Fruit fly (Drosophila melanogaster) whole organism, embryonic: ENCODE measurements around the gene Grip75.

Experiments
- Bteb2 ChIP-seq: fragments of 200-800 bp; sonication (Bioruptor generic); optimal IDR thresholded peaks from 2 replicates; lab custom pipeline; 2016; ENCODE audit warnings: missing biosample characterization, missing genetic modification characterization
- CG1024 ChIP-seq: fragments of 200-800 bp; sonication (Bioruptor generic); IDR thresholded peaks from 2 replicates; pipeline ENCODE4 v1.3.6; 2022; ENCODE audit warnings: missing biosample characterization, missing genetic modification characterization
- CG10959 ChIP-seq: fragments of 200-800 bp; sonication (Bioruptor generic); IDR thresholded peaks from 2 replicates; pipeline ENCODE4 v1.3.6; 2022; ENCODE audit warnings: missing biosample characterization, missing genetic modification characterization
- CG11695 ChIP-seq: fragments of 200-800 bp; sonication (Bioruptor generic); IDR thresholded peaks from 3 replicates; pipeline ENCODE4 v1.3.6; 2022; ENCODE audit warnings: missing biosample characterization, missing genetic modification characterization
- CG12769 ChIP-seq: fragments of 200-800 bp; sonication (Bioruptor generic); optimal IDR thresholded peaks from 2 replicates; lab custom pipeline; 2019; ENCODE audit warnings: missing biosample characterization, mild to moderate bottlenecking, missing genetic modification characterization, moderate library complexity
- CG17359 ChIP-seq: fragments of 200-800 bp; sonication (Bioruptor generic); optimal IDR thresholded peaks from 3 replicates; lab custom pipeline; 2018; ENCODE audit warnings: missing biosample characterization, mild to moderate bottlenecking, missing genetic modification characterization, moderate library complexity
- CG17802 ChIP-seq: fragments of 200-800 bp; sonication (Bioruptor generic); optimal IDR thresholded peaks from 2 replicates; lab custom pipeline; 2018; ENCODE audit warnings: missing biosample characterization, mild to moderate bottlenecking, missing genetic modification characterization, moderate library complexity
- CG18476 ChIP-seq: fragments of 200-800 bp; sonication (Bioruptor generic); optimal IDR thresholded peaks from 2 replicates; lab custom pipeline; 2016; ENCODE audit warnings: missing biosample characterization, mild to moderate bottlenecking, missing genetic modification characterization
- CG31388 ChIP-seq: fragments of 200-800 bp; sonication (Bioruptor generic); optimal IDR thresholded peaks from 2 replicates; lab custom pipeline; 2016; ENCODE audit warnings: missing biosample characterization, missing genetic modification characterization
- CG31441 ChIP-seq: fragments of 200-800 bp; sonication (Bioruptor generic); IDR thresholded peaks from 2 replicates; pipeline ENCODE4 v1.3.6; 2022; ENCODE audit warnings: missing biosample characterization, missing genetic modification characterization
- CG33213 ChIP-seq: fragments of 200-800 bp; sonication (Bioruptor generic); optimal IDR thresholded peaks from 3 replicates; lab custom pipeline; 2016; ENCODE audit warnings: missing biosample characterization, missing genetic modification characterization
- CG4360 ChIP-seq: fragments of 200-800 bp; sonication (Bioruptor generic); IDR thresholded peaks from 2 replicates; pipeline ENCODE4 v1.3.6; 2022; ENCODE audit warnings: missing biosample characterization, missing genetic modification characterization
- CG6175 ChIP-seq: fragments of 200-800 bp; sonication (Bioruptor generic); IDR thresholded peaks from 3 replicates; pipeline ENCODE4 v1.3.6; 2022; ENCODE audit warnings: missing biosample characterization, missing genetic modification characterization
- CG8478 ChIP-seq: fragments of >200 bp; optimal IDR thresholded peaks from 2 replicates; lab custom pipeline; 2018
- CG8944 ChIP-seq: fragments of 200-800 bp; sonication (Bioruptor generic); optimal IDR thresholded peaks from 3 replicates; lab custom pipeline; 2016; ENCODE audit warnings: missing biosample characterization, missing genetic modification characterization
- CoRest ChIP-seq: fragments of 200-800 bp; sonication (Bioruptor generic); optimal IDR thresholded peaks from 3 replicates; lab custom pipeline; 2018; ENCODE audit warnings: missing biosample characterization, mild to moderate bottlenecking, missing genetic modification characterization, moderate library complexity
- Dip3 ChIP-seq: fragments of 200-800 bp; sonication (Bioruptor generic); optimal IDR thresholded peaks from 3 replicates; lab custom pipeline; 2016; ENCODE audit warnings: missing biosample characterization, missing genetic modification characterization
- Doc3 ChIP-seq: fragments of 200-800 bp; sonication (Bioruptor generic); IDR thresholded peaks from 3 replicates; pipeline ENCODE4 v1.3.6; 2022; ENCODE audit warnings: missing biosample characterization, missing genetic modification characterization; ENCODE audit not compliant: partially characterized antibody
- Eip74EF ChIP-seq, 2 experiments: fragments of 200-800 bp in 1 of 2; fragments of >200 bp in 1 of 2; sonication (Bioruptor generic) in 1 of 2; optimal IDR thresholded peaks; 2 replicates each; lab custom pipeline; 2017 to 2019; ENCODE audit warnings: missing biosample characterization in 2 of 2, missing genetic modification characterization in 2 of 2, mild to moderate bottlenecking in 1 of 2, moderate library complexity in 1 of 2
- Hr39 ChIP-seq: fragments of >200 bp; optimal IDR thresholded peaks from 2 replicates; lab custom pipeline; 2017
- Hr51 ChIP-seq, 2 experiments: fragments of 200-800 bp; sonication (Bioruptor generic); optimal IDR thresholded peaks; 2 replicates in 1 of 2; 3 replicates in 1 of 2; lab custom pipeline; 2016 to 2018; ENCODE audit warnings: missing biosample characterization in 2 of 2, missing genetic modification characterization in 2 of 2, mild to moderate bottlenecking in 1 of 2, moderate library complexity in 1 of 2
- Lpt ChIP-seq: fragments of >200 bp; optimal IDR thresholded peaks from 2 replicates; lab custom pipeline; 2018; ENCODE audit warnings: missing biosample characterization, missing genetic modification characterization
- Pdp1 ChIP-seq, 2 experiments: fragments of 200-800 bp; sonication (Bioruptor generic); optimal IDR thresholded peaks; 3 replicates each; lab custom pipeline; 2016; ENCODE audit warnings: missing biosample characterization in 2 of 2, missing genetic modification characterization in 2 of 2, mild to moderate bottlenecking in 1 of 2, moderate library complexity in 1 of 2
- Sox102F ChIP-seq: fragments of 200-800 bp; sonication (Bioruptor generic); optimal IDR thresholded peaks from 2 replicates; lab custom pipeline; 2018; ENCODE audit warnings: missing biosample characterization, mild to moderate bottlenecking, missing genetic modification characterization, moderate library complexity
- Trl ChIP-seq, 3 experiments: fragments of >200 bp in 2 of 3; fragments of 200-800 bp in 1 of 3; sonication (Bioruptor generic) in 1 of 3; optimal IDR thresholded peaks; 2 replicates in 1 of 3; 3 replicates in 2 of 3; lab custom pipeline; 2016 to 2017; ENCODE audit warnings: missing biosample characterization in 1 of 3, missing genetic modification characterization in 1 of 3
- Vsx1 ChIP-seq: fragments of 200-800 bp; sonication (Bioruptor generic); optimal IDR thresholded peaks from 2 replicates; lab custom pipeline; 2017; ENCODE audit warnings: missing biosample characterization, mild to moderate bottlenecking, missing genetic modification characterization, missing genetic modification reagents
- ap ChIP-seq: fragments of 200-800 bp; sonication (Bioruptor generic); IDR thresholded peaks from 2 replicates; pipeline ENCODE4 v1.3.6; 2022; ENCODE audit warnings: missing biosample characterization, missing genetic modification characterization
- ara ChIP-seq: fragments of 200-800 bp; sonication (Bioruptor generic); IDR thresholded peaks from 2 replicates; pipeline ENCODE4 v1.3.6; 2022; ENCODE audit warnings: missing biosample characterization, missing genetic modification characterization
- az2 ChIP-seq: fragments of 200-800 bp; sonication (Bioruptor generic); optimal IDR thresholded peaks from 3 replicates; lab custom pipeline; 2016; ENCODE audit warnings: missing biosample characterization, missing genetic modification characterization
- cg ChIP-seq: fragments of 200-800 bp; sonication (Bioruptor generic); optimal IDR thresholded peaks from 3 replicates; lab custom pipeline; 2019; ENCODE audit warnings: missing biosample characterization, mild to moderate bottlenecking, missing genetic modification characterization, moderate library complexity
- dan ChIP-seq: fragments of 200-800 bp; sonication (Bioruptor generic); IDR thresholded peaks from 2 replicates; pipeline ENCODE4 v1.3.6; 2022; ENCODE audit warnings: missing biosample characterization, missing genetic modification characterization
- dysf ChIP-seq: fragments of 200-800 bp; sonication (Bioruptor generic); IDR thresholded peaks from 3 replicates; pipeline ENCODE4 v1.3.6; 2022; ENCODE audit warnings: missing biosample characterization, missing genetic modification characterization
- emc ChIP-seq: fragments of 200-800 bp; sonication (Bioruptor generic); optimal IDR thresholded peaks from 2 replicates; lab custom pipeline; 2016; ENCODE audit warnings: missing biosample characterization, missing genetic modification characterization
- grn ChIP-seq: fragments of 200-800 bp; sonication (Bioruptor generic); optimal IDR thresholded peaks from 3 replicates; lab custom pipeline; 2017; ENCODE audit warnings: missing biosample characterization, missing genetic modification characterization
- gro ChIP-seq: fragments of 200-800 bp; sonication (Bioruptor generic); optimal IDR thresholded peaks from 2 replicates; lab custom pipeline; 2016; ENCODE audit warnings: missing biosample characterization, missing genetic modification characterization
- hkb ChIP-seq, 2 experiments: fragments of 200-800 bp in 1 of 2; fragments of >200 bp in 1 of 2; sonication (Bioruptor generic) in 1 of 2; IDR thresholded peaks in 1 of 2; optimal IDR thresholded peaks in 1 of 2; 2 replicates each; pipeline versions ENCODE4 v1.3.6 to Lab custom; 2017 to 2022; ENCODE audit warnings: missing biosample characterization in 1 of 2, missing genetic modification characterization in 1 of 2
- pita ChIP-seq: fragments of 200-800 bp; sonication (Bioruptor generic); optimal IDR thresholded peaks from 2 replicates; lab custom pipeline; 2017; ENCODE audit warnings: missing biosample characterization, mild to moderate bottlenecking, missing genetic modification characterization
- prd ChIP-seq, 3 experiments: fragments of >200 bp in 2 of 3; fragments of 200-800 bp in 1 of 3; sonication (Bioruptor generic) in 1 of 3; optimal IDR thresholded peaks in 2 of 3; IDR thresholded peaks in 1 of 3; 2 replicates in 2 of 3; 3 replicates in 1 of 3; pipeline versions ENCODE4 v1.3.6 to Lab custom; 2017 to 2022; ENCODE audit warnings: missing biosample characterization in 1 of 3, missing genetic modification characterization in 1 of 3
- psq ChIP-seq: fragments of 200-800 bp; sonication (Bioruptor generic); optimal IDR thresholded peaks from 2 replicates; lab custom pipeline; 2017; ENCODE audit warnings: missing biosample characterization, missing genetic modification characterization
- pum ChIP-seq: fragments of 200-800 bp; sonication (Bioruptor generic); optimal IDR thresholded peaks from 2 replicates; lab custom pipeline; 2016; ENCODE audit warnings: missing biosample characterization, missing genetic modification characterization
- so ChIP-seq: fragments of 200-800 bp; sonication (Bioruptor generic); IDR thresholded peaks from 3 replicates; pipeline ENCODE4 v1.3.6; 2022; ENCODE audit warnings: missing biosample characterization, missing genetic modification characterization
- trem ChIP-seq: fragments of 200-800 bp; optimal IDR thresholded peaks from 3 replicates; lab custom pipeline; 2019; ENCODE audit warnings: missing biosample characterization, mild to moderate bottlenecking, missing genetic modification characterization, moderate library complexity
- ttk ChIP-seq: fragments of 200-800 bp; sonication (Bioruptor generic); IDR thresholded peaks from 2 replicates; pipeline ENCODE4 v2.1.2; 2022; ENCODE audit warnings: missing biosample characterization, missing genetic modification characterization
- vnd ChIP-seq: fragments of 200-800 bp; sonication (Bioruptor generic); IDR thresholded peaks from 3 replicates; pipeline ENCODE4 v1.3.6; 2022; ENCODE audit warnings: missing biosample characterization, missing genetic modification characterization; ENCODE audit not compliant: partially characterized antibody
- vvl ChIP-seq: fragments of 200-800 bp; sonication (Bioruptor generic); IDR thresholded peaks from 2 replicates; pipeline ENCODE4 v1.3.6; 2022; ENCODE audit warnings: missing biosample characterization, missing genetic modification characterization
- wor ChIP-seq: fragments of 200-800 bp; sonication (Bioruptor generic); IDR thresholded peaks from 2 replicates; pipeline ENCODE4 v1.3.6; 2022; ENCODE audit warnings: missing biosample characterization, missing genetic modification characterization
- zen ChIP-seq: fragments of 200-800 bp; sonication (Bioruptor generic); optimal IDR thresholded peaks from 3 replicates; lab custom pipeline; 2018; ENCODE audit warnings: missing biosample characterization, mild to moderate bottlenecking, missing genetic modification characterization, moderate library complexity
- zf30C ChIP-seq: fragments of 200-800 bp; sonication (Bioruptor generic); optimal IDR thresholded peaks from 3 replicates; lab custom pipeline; 2018; ENCODE audit warnings: missing biosample characterization, mild to moderate bottlenecking, missing genetic modification characterization
- zfh2 ChIP-seq: fragments of 200-800 bp; sonication (Bioruptor generic); optimal IDR thresholded peaks from 2 replicates; lab custom pipeline; 2016; ENCODE audit warnings: missing biosample characterization, missing genetic modification characterization

The Grip75 gene

DNA sequence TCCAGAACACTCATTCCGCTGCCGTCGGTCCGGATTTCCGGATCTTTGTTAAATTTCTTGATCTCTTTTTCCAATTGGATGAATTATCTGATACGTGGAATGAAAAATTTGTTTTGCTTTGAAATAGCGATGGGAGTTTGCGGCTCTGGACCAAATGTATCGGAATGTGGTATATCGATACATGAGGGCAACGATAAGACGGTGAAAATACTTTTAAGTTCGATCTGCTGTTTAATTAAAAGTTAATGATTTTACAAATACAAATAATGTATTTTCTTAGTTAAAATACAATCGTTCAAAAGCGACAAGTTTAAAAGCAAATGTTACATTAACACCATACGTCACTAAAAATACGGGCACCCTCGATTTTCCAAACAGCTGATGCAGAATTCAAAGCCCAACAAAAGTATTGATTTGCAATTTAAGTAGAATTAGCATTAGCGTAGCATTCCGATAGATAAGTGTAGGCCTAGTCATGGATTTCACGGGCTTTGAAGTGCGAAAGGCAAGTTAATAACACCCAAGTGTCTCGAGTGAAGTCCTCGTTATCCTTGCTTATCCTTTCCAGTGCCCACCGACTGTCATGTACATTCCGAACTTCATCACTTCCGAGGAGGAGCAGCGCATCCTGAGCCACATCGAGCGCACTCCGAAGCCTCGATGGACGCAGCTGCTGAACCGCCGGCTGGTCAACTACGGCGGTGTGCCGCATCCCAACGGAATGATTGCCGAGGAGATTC lies 5.6 kb downstream of the Grip75 start, which contains the start of the genes Cog4 and CG6144 (continued):
- TF ChIP-seq vnd (GFP tag; lab: Robert Waterston, UW) = peak; percentile 68
- no peak for TF ChIP-seq CG17359 (tag; lab: Kevin White, UChicago)
- no peak for TF ChIP-seq Vsx1 (GFP tag; lab: Kevin White, UChicago)
- no peak for TF ChIP-seq psq (GFP tag; lab: Kevin White, UChicago)
- no peak for TF ChIP-seq Trl (optimal IDR thresholded peaks at IDR 0.05; lab: Kevin White, UChicago)
- peak; percentile 62 for TF ChIP-seq Trl (GFP tag; optimal IDR thresholded peaks at IDR 0.05; lab: Kevin White, UChicago)
- TF ChIP-seq zen (tag; lab: Kevin White, UChicago) = no peak
- TF ChIP-seq prd (optimal IDR thresholded peaks at IDR 0.05; lab: Kevin White, UChicago) = no peak
- TF ChIP-seq prd (GFP tag; IDR thresholded peaks at IDR 0.05; lab: Robert Waterston, UW) = peak; percentile 48; the same call in 2 of the 3 replicates
- peak; percentile 57 for TF ChIP-seq trem
- TF ChIP-seq Lpt (GFP tag; lab: Kevin White, UChicago) = no peak
- no peak for TF ChIP-seq Bteb2 (GFP tag; lab: Kevin White, UChicago)
- TF ChIP-seq CG10959 = no peak
- TF ChIP-seq Hr39 = no peak
- no peak for TF ChIP-seq cg (GFP tag; lab: Kevin White, UChicago)
- peak; percentile 6 for TF ChIP-seq zfh2
- TF ChIP-seq CG6175 (GFP tag; lab: Robert Waterston, UW) = no peak
- TF ChIP-seq dysf (GFP tag; lab: Robert Waterston, UW) = no peak
- TF ChIP-seq Doc3 (GFP tag; lab: Robert Waterston, UW) = peak; percentile 77; the same call in 2 of the 3 replicates
- TF ChIP-seq az2 (GFP tag; lab: Kevin White, UChicago) = peak; percentile 9
- TF ChIP-seq Sox102F = no peak
- TF ChIP-seq ap = 0 out of 2 replicates have a peak, but pooled peaks have one; percentile 5
- no peak for TF ChIP-seq wor (GFP tag; lab: Robert Waterston, UW)
- TF ChIP-seq CG18476 (GFP tag; lab: Kevin White, UChicago) = peak; percentile 0
- no peak for TF ChIP-seq CG4360
- no peak for TF ChIP-seq emc
- TF ChIP-seq vvl (GFP tag; lab: Robert Waterston, UW) = peak; percentile 44; the same call in 1 of the 2 replicates
- no peak for TF ChIP-seq gro (GFP tag; lab: Kevin White, UChicago)
- no peak for TF ChIP-seq Hr51 (GFP tag; optimal IDR thresholded peaks at IDR 0.05; lab: Kevin White, UChicago)
- TF ChIP-seq ttk (GFP tag; lab: Robert Waterston, UW) = no peak
- no peak for TF ChIP-seq pita (GFP tag; lab: Kevin White, UChicago)
- no peak for TF ChIP-seq CG8944
- TF ChIP-seq so = no peak
- no peak for TF ChIP-seq zf30C (GFP tag; lab: Kevin White, UChicago)
- no peak for TF ChIP-seq dan (GFP tag; lab: Robert Waterston, UW)
- no peak for TF ChIP-seq Eip74EF (GFP tag; optimal IDR thresholded peaks at IDR 0.05; lab: Kevin White, UChicago)
- TF ChIP-seq grn = peak; percentile 63
- peak; percentile 56 for TF ChIP-seq pum (GFP tag; lab: Kevin White, UChicago)
- peak in 1 of 2 experiments; percentile 22 for TF ChIP-seq Pdp1 (GFP tag; optimal IDR thresholded peaks at IDR 0.05; lab: Kevin White, UChicago)
- no peak for TF ChIP-seq CG33213 (GFP tag; lab: Kevin White, UChicago)
- no peak for TF ChIP-seq hkb (optimal IDR thresholded peaks at IDR 0.05; lab: Kevin White, UChicago)
- TF ChIP-seq hkb (GFP tag; IDR thresholded peaks at IDR 0.05; lab: Robert Waterston, UW) = peak; percentile 49; the same call in 1 of the 2 replicates
- TF ChIP-seq ara (GFP tag; lab: Robert Waterston, UW) = no peak
- TF ChIP-seq CG11695 = no peak
- TF ChIP-seq CG12769 (tag; lab: Kevin White, UChicago) = no peak
- TF ChIP-seq CoRest (tag; lab: Kevin White, UChicago) = no peak
- TF ChIP-seq CG17802 = no peak
- TF ChIP-seq CG1024 (GFP tag; lab: Robert Waterston, UW) = no peak
- no peak for TF ChIP-seq CG31388 (GFP tag; lab: Kevin White, UChicago)
- no peak for TF ChIP-seq CG8478 (lab: Kevin White, UChicago)
- no peak for TF ChIP-seq Dip3 (GFP tag; lab: Kevin White, UChicago)
- TF ChIP-seq CG31441 (GFP tag; lab: Robert Waterston, UW) = no peak
